Worm (Caenorhabditis elegans) whole organism, early embryonic: ENCODE results near the gene Y40H4A.2.

ENCODE experiments used
- B0310.2 ChIP-seq: sonication (generic microtip); optimal IDR thresholded peaks from 2 replicates; lab custom pipeline; 2016; ENCODE audit warnings: mild to moderate bottlenecking, missing genetic modification characterization, missing compliant biosample characterization
- F13C5.2 ChIP-seq: sonication (generic microtip); optimal IDR thresholded peaks from 2 replicates; lab custom pipeline; 2017; ENCODE audit warnings: mild to moderate bottlenecking, missing genetic modification characterization, inconsistent platforms, missing compliant biosample characterization
- aly-1 ChIP-seq: sonication (generic microtip); optimal IDR thresholded peaks from 2 replicates; lab custom pipeline; 2016; ENCODE audit warnings: missing genetic modification characterization, missing compliant biosample characterization
- ama-1 ChIP-seq: fragments of 150-350 bp; optimal IDR thresholded peaks from 2 replicates; lab custom pipeline; 2014
- ceh-13 ChIP-seq: fragments of 200-800 bp; sonication (Bioruptor generic); optimal IDR thresholded peaks from 2 replicates; lab custom pipeline; 2018; ENCODE audit warnings: mild to moderate bottlenecking, missing genetic modification characterization, missing compliant biosample characterization
- ceh-36 ChIP-seq: sonication (generic microtip); optimal IDR thresholded peaks from 2 replicates; lab custom pipeline; 2016; ENCODE audit warnings: missing genetic modification characterization, inconsistent platforms, missing compliant biosample characterization
- ets-7 ChIP-seq: sonication (generic microtip); optimal IDR thresholded peaks from 2 replicates; lab custom pipeline; 2016; ENCODE audit warnings: missing genotype, missing genetic modification characterization, missing compliant biosample characterization
- flt-1 ChIP-seq: fragments of 200-800 bp; sonication (Bioruptor generic); IDR thresholded peaks from 2 replicates; pipeline ENCODE4 v1.3.6; 2022; ENCODE audit warnings: missing genetic modification characterization, missing compliant biosample characterization
- hmbx-1 ChIP-seq: sonication (generic microtip); optimal IDR thresholded peaks from 2 replicates; lab custom pipeline; 2016; ENCODE audit warnings: mild to moderate bottlenecking, missing genetic modification characterization, missing compliant biosample characterization
- hmg-4 ChIP-seq: fragments of 200-800 bp; sonication (Bioruptor generic); optimal IDR thresholded peaks from 2 replicates; lab custom pipeline; 2018; ENCODE audit warnings: mild to moderate bottlenecking, missing genetic modification characterization, missing compliant biosample characterization
- hnd-1 ChIP-seq: sonication (generic microtip); optimal IDR thresholded peaks from 2 replicates; lab custom pipeline; 2016; ENCODE audit warnings: missing genetic modification characterization, missing compliant biosample characterization
- pes-1 ChIP-seq: fragments of 200-800 bp; sonication (Bioruptor generic); IDR thresholded peaks from 2 replicates; pipeline ENCODE4 v1.3.6; 2022; ENCODE audit warnings: missing genetic modification reagents, missing genetic modification characterization, missing compliant biosample characterization
- scrt-1 ChIP-seq: fragments of 200-800 bp; sonication (Bioruptor generic); IDR thresholded peaks from 2 replicates; pipeline ENCODE4 v1.3.6; 2022; ENCODE audit warnings: missing genetic modification characterization, missing compliant biosample characterization
- sea-1 ChIP-seq: fragments of 200-800 bp; sonication (Bioruptor generic); conservative IDR thresholded peaks from 2 replicates; pipeline ENCODE4 v1.3.6; 2022; ENCODE audit warnings: missing genetic modification characterization, missing compliant biosample characterization
- tbx-11 ChIP-seq: fragments of 200-800 bp; sonication (Bioruptor generic); IDR thresholded peaks from 2 replicates; pipeline ENCODE4 v1.3.6; 2022; ENCODE audit warnings: missing genetic modification characterization, missing compliant biosample characterization
- tbx-37 ChIP-seq: fragments of 200-800 bp; sonication (Bioruptor generic); conservative IDR thresholded peaks from 2 replicates; pipeline ENCODE4 v1.3.6; 2022; ENCODE audit warnings: missing genetic modification reagents, missing genetic modification characterization, missing compliant biosample characterization
- tra-4 ChIP-seq: sonication (generic microtip); optimal IDR thresholded peaks from 2 replicates; lab custom pipeline; 2017; ENCODE audit warnings: missing genetic modification characterization, missing compliant biosample characterization

Y40H4A.2 gene

DNA sequence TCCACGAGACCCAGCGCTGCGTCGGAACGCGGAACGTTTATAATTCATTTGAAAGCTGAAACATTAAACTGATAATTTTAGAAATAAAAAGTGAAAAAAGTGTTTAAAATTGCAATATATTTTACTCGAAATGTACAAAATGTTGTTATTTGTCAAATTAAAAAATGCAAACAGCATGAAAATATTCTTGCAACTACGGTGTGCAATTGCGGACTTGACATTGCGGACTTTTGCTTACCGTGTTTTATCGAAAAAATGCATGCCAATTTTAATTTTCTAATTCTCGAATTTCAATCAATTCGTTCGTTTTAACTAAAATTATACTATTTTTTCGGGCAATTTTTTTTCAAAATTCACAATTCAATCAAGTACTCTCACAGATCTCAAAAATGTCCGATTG, 26.9 kb upstream of the Y40H4A.2 start, which contains the start of the genes R11H6.5 and ccnk-1:
Gene R11H6.5, minus strand, starts transcription at position 55 of the 400 bp plus-strand sequence.
Gene ccnk-1, plus strand, starts transcription at position 381 of the 400 bp plus-strand sequence.
- TF ChIP-seq hmg-4 (GFP tag; lab: Kevin White, UChicago) (no peak), ceh-13 (GFP tag; lab: Kevin White, UChicago) (no peak), sea-1 (GFP tag; lab: Robert Waterston, UW) (no peak), F13C5.2 (no peak)

ce11 chrV:14610781-14611180, 25.5 kb upstream of the Y40H4A.2 start:
- no peak for TF ChIP-seq aly-1 (tag; lab: Kevin White, UChicago)

ce11 chrV:14609643-14610042, 24.4 kb upstream of the Y40H4A.2 start, which contains the start of gene R11H6.4:
Gene R11H6.4 (plus strand): TSS chrV:14609943.
- TF ChIP-seq B0310.2 (tag; lab: Kevin White, UChicago) = no peak
- no peak for TF ChIP-seq ets-7 (tag; lab: Kevin White, UChicago)
- no peak for TF ChIP-seq ceh-13 (GFP tag; lab: Kevin White, UChicago)
- TF ChIP-seq pes-1 = no peak
- no peak for TF ChIP-seq tra-4 (tag; lab: Kevin White, UChicago)
- no peak for TF ChIP-seq hmbx-1 (tag; lab: Kevin White, UChicago)
- no peak for TF ChIP-seq tbx-11 (GFP tag; lab: Robert Waterston, UW)
- no peak for TF ChIP-seq flt-1 (GFP tag; lab: Robert Waterston, UW)
- no peak for TF ChIP-seq ama-1 (lab: Kevin White, UChicago)
- no peak for TF ChIP-seq sea-1 (GFP tag; lab: Robert Waterston, UW)

- TF ChIP-seq hnd-1 (no peak), ama-1 (lab: Kevin White, UChicago) (no peak), hmbx-1 (tag; lab: Kevin White, UChicago) (no peak), tbx-11 (GFP tag; lab: Robert Waterston, UW) (no peak), ceh-36 (no peak), ets-7 (tag; lab: Kevin White, UChicago) (no peak), aly-1 (tag; lab: Kevin White, UChicago) (no peak), ceh-13 (GFP tag; lab: Kevin White, UChicago) (no peak)
These were observed 18.5 kb upstream of the Y40H4A.2 start for ce11 chrV:14603755-14604154.

- no peak for TF ChIP-seq pes-1
- TF ChIP-seq tra-4 (tag; lab: Kevin White, UChicago) = no peak
- TF ChIP-seq B0310.2 (tag; lab: Kevin White, UChicago) = no peak
- TF ChIP-seq aly-1 (tag; lab: Kevin White, UChicago) = no peak
- TF ChIP-seq hmbx-1 (tag; lab: Kevin White, UChicago) = no peak
- TF ChIP-seq tbx-11 (GFP tag; lab: Robert Waterston, UW) = no peak
- TF ChIP-seq flt-1 (GFP tag; lab: Robert Waterston, UW) = no peak
These were observed 14.7 kb upstream of the Y40H4A.2 start, which contains the start of gene glb-22 for ce11 chrV:14599972-14600371. Gene glb-22 (plus strand): TSS chrV:14600272.

DNA sequence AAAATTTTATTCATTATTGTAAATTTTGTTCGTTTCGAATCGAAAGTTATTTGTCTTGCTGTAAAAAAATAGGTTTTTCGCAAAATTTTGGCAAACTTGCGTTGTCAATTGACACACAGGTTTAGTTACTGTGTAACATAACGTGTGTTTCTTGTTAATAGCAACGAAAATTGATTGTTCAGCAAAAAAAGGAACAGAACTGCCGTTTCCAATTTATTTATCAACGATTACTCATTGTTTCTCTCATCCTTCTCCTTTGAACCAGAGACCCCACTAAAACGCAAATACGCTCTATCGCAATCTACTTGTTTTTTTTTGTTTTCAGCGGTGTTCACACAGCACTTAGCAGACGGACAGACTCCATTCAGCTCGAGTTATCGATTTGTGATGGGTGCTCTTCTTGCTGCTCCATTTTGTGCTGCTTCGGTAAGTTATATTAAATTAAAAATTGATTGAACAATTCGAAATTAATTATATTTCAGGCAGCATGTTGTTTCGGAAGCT, 12.5 kb upstream of the Y40H4A.2 start, which contains the start of gene R11H6.2:
Gene R11H6.2, plus strand, starts transcription at position 326 of the 504 bp plus-strand sequence.
- TF ChIP-seq ama-1 (lab: Kevin White, UChicago) (no peak), aly-1 (tag; lab: Kevin White, UChicago) (no peak), hnd-1 (no peak), flt-1 (GFP tag; lab: Robert Waterston, UW) (no peak), ets-7 (tag; lab: Kevin White, UChicago) (no peak), sea-1 (GFP tag; lab: Robert Waterston, UW) (no peak), tbx-11 (GFP tag; lab: Robert Waterston, UW) (no peak), ceh-36 (no peak), pes-1 (no peak), ceh-13 (GFP tag; lab: Kevin White, UChicago) (no peak), hmg-4 (GFP tag; lab: Kevin White, UChicago) (no peak), tbx-37 (GFP tag; lab: Robert Waterston, UW) (no peak), hmbx-1 (tag; lab: Kevin White, UChicago) (no peak), scrt-1 (no peak), B0310.2 (tag; lab: Kevin White, UChicago) (no peak), F13C5.2 (no peak), tra-4 (tag; lab: Kevin White, UChicago) (no peak)

DNA sequence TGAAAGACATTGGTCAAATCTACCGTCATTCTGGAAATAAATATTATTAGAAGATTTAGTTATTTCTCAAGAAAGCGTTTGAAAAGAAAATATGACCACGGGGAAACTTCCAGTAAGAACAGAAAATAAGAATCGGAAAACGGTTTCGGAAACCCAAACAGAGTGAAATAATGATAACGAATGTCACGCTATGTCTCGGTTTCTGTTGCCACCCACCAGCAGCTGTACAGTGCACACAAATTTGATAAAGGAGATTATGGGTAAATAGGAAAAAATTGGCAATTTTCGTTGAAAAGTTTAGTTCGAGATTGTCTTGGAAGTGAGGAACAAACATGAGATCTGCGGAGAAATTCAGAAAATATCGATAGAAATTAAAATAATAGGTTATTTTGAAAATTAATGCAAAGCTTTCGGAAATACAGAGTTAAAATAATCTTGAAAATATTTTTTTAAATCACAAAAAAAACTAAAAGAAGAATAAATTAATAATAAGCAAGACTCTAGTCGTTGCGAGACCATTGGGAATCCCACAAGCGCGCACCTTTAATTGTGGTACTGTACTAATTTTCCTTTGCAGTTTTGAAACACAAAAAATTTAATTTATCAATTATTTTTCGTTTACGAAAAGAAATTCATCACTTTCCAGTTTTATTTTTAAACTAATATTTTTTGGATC, 11.9 kb upstream of the Y40H4A.2 start, which contains the start of gene pes-9:
Gene pes-9, minus strand, starts transcription at position 30 of the 676 bp plus-strand sequence.
- TF ChIP-seq hnd-1 = no peak
- TF ChIP-seq hmg-4 (GFP tag; lab: Kevin White, UChicago) = no peak
- no peak for TF ChIP-seq F13C5.2
- TF ChIP-seq ets-7 (tag; lab: Kevin White, UChicago) = no peak
- TF ChIP-seq tbx-11 (GFP tag; lab: Robert Waterston, UW) = no peak
- no peak for TF ChIP-seq aly-1 (tag; lab: Kevin White, UChicago)
- TF ChIP-seq hmbx-1 (tag; lab: Kevin White, UChicago) = no peak
- TF ChIP-seq pes-1 = no peak

DNA sequence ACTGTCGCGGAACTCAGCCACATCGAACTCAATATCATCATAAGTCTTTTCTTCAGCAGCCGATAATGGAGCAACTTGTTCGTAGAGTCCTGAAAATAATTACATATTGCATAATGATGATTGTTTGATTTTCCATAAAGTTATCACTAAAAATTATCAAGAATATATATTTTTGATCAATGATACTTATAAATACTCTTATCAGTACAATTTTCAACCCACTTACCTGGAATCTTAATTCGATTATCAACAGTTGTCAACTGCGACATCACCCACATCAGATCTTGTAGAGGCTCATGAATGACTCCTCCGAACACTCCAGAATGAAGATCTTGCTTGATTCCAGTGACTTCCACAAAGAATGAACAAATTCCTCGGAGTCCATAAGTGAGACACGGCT, 10.7 kb upstream of the Y40H4A.2 start:
- no peak for TF ChIP-seq tbx-11 (GFP tag; lab: Robert Waterston, UW)
- no peak for TF ChIP-seq hmg-4 (GFP tag; lab: Kevin White, UChicago)
- no peak for TF ChIP-seq ets-7 (tag; lab: Kevin White, UChicago)
- TF ChIP-seq ama-1 (lab: Kevin White, UChicago) = no peak
- TF ChIP-seq tbx-37 (GFP tag; lab: Robert Waterston, UW) = no peak
- TF ChIP-seq scrt-1 = no peak
- TF ChIP-seq flt-1 (GFP tag; lab: Robert Waterston, UW) = no peak
- TF ChIP-seq hmbx-1 (tag; lab: Kevin White, UChicago) = no peak
- no peak for TF ChIP-seq pes-1
- no peak for TF ChIP-seq sea-1 (GFP tag; lab: Robert Waterston, UW)
- TF ChIP-seq F13C5.2 = no peak
- no peak for TF ChIP-seq hnd-1
- TF ChIP-seq aly-1 (tag; lab: Kevin White, UChicago) = no peak
- no peak for TF ChIP-seq ceh-36
